Worm (Caenorhabditis elegans) whole organism, L1 larva: ENCODE results near the gene kin-24.

ENCODE experiments used
- F16B12.6 ChIP-seq: fragments of 150-350 bp; optimal IDR thresholded peaks from 2 replicates; lab custom pipeline; 2014; ENCODE audit warnings: missing biosample characterization, missing genetic modification characterization
- Y116A8C.19 ChIP-seq: sonication (generic microtip); optimal IDR thresholded peaks from 2 replicates; lab custom pipeline; 2016; ENCODE audit warnings: missing compliant biosample characterization, missing genetic modification characterization, borderline replicate concordance
- alr-1 ChIP-seq: fragments of 200-800 bp; sonication (Bioruptor generic); optimal IDR thresholded peaks from 2 replicates; lab custom pipeline; 2018; ENCODE audit warnings: borderline replicate concordance, mild to moderate bottlenecking, missing genetic modification characterization, missing compliant biosample characterization
- aly-2 ChIP-seq: fragments of 150-350 bp; optimal IDR thresholded peaks from 2 replicates; lab custom pipeline; 2014; ENCODE audit warnings: missing biosample characterization, missing genetic modification characterization
- blmp-1 ChIP-seq: fragments of 150-350 bp; optimal IDR thresholded peaks from 2 replicates; lab custom pipeline; 2014; ENCODE audit warnings: missing biosample characterization, missing genetic modification characterization
- ceh-8 ChIP-seq: fragments of 200-800 bp; sonication (Bioruptor generic); optimal IDR thresholded peaks from 2 replicates; lab custom pipeline; 2018; ENCODE audit warnings: mild to moderate bottlenecking, missing genetic modification characterization, moderate library complexity, missing compliant biosample characterization
- ceh-82 ChIP-seq, 3 experiments: fragments of 150-350 bp in 1 of 3; sonication (generic microtip) in 2 of 3; optimal IDR thresholded peaks; 2 replicates each; lab custom pipeline; 2014 to 2017; ENCODE audit warnings: missing biosample characterization in 3 of 3, missing genetic modification characterization in 3 of 3
- ces-1 ChIP-seq: fragments of 150-350 bp; optimal IDR thresholded peaks from 2 replicates; lab custom pipeline; 2014; ENCODE audit warnings: missing biosample characterization, missing genetic modification reagents, missing genetic modification characterization
- dsc-1 ChIP-seq: sonication (generic microtip); optimal IDR thresholded peaks from 2 replicates; lab custom pipeline; 2016; ENCODE audit warnings: mild to moderate bottlenecking, missing genetic modification characterization, missing compliant biosample characterization
- efl-1 ChIP-seq, 4 experiments: fragments of 150-350 bp; optimal IDR thresholded peaks in 3 of 4; peaks in 1 of 4; 1 replicate in 1 of 4; 2 replicates in 3 of 4; lab custom pipeline; 2014; ENCODE audit warnings: missing biosample characterization in 2 of 4, missing genetic modification characterization in 2 of 4, missing genetic modification reagents in 2 of 4
- egl-13 ChIP-seq: sonication (generic microtip); optimal IDR thresholded peaks from 2 replicates; lab custom pipeline; 2016; ENCODE audit warnings: missing genotype, missing genetic modification reagents, missing genetic modification characterization, missing compliant biosample characterization
- egl-27 ChIP-seq, 2 experiments: fragments of 150-350 bp in 1 of 2; sonication (generic microtip); optimal IDR thresholded peaks; 3 replicates each; lab custom pipeline; 2017 to 2018; ENCODE audit warnings: missing biosample characterization in 2 of 2, missing genetic modification characterization in 2 of 2, missing genetic modification reagents in 2 of 2
- elt-2 ChIP-seq: sonication (generic microtip); optimal IDR thresholded peaks from 2 replicates; lab custom pipeline; 2016; ENCODE audit warnings: missing genetic modification characterization, mild to moderate bottlenecking, inconsistent platforms, missing compliant biosample characterization, missing genetic modification reagents
- elt-3 ChIP-seq, 6 experiments: fragments of 150-350 bp in 1 of 6; sonication (generic microtip); optimal IDR thresholded peaks; 2 replicates each; lab custom pipeline; 2017 to 2018; ENCODE audit warnings: missing biosample characterization in 6 of 6, missing genetic modification characterization in 6 of 6, inconsistent platforms in 1 of 6
- ets-5 ChIP-seq: fragments of 200-800 bp; sonication (Bioruptor generic); IDR thresholded peaks from 2 replicates; pipeline ENCODE4 v1.3.6; 2022; ENCODE audit warnings: missing genetic modification characterization, missing compliant biosample characterization
- fkh-4 ChIP-seq: sonication (generic microtip); optimal IDR thresholded peaks from 2 replicates; lab custom pipeline; 2016; ENCODE audit warnings: missing compliant biosample characterization, missing genetic modification characterization, borderline replicate concordance
- fkh-8 ChIP-seq: sonication (generic microtip); optimal IDR thresholded peaks from 2 replicates; lab custom pipeline; 2016; ENCODE audit warnings: mild to moderate bottlenecking, missing genetic modification characterization, missing compliant biosample characterization
- fos-1 ChIP-seq: fragments of 150-350 bp; optimal IDR thresholded peaks from 2 replicates; lab custom pipeline; 2014; ENCODE audit warnings: missing biosample characterization, missing genetic modification characterization
- grh-1 ChIP-seq: fragments of 200-800 bp; sonication (Bioruptor generic); IDR thresholded peaks from 2 replicates; pipeline ENCODE4 v1.3.6; 2022; ENCODE audit warnings: missing genetic modification reagents, missing genetic modification characterization, missing compliant biosample characterization
- hpl-2 ChIP-seq: fragments of 150-350 bp; optimal IDR thresholded peaks from 2 replicates; lab custom pipeline; 2014; ENCODE audit warnings: missing biosample characterization, missing genetic modification reagents, missing genetic modification characterization
- irx-1 ChIP-seq: sonication (generic microtip); optimal IDR thresholded peaks from 2 replicates; lab custom pipeline; 2016; ENCODE audit warnings: missing genetic modification characterization, missing compliant biosample characterization
- isw-1 ChIP-seq: fragments of 200-800 bp; sonication (Bioruptor generic); IDR thresholded peaks from 2 replicates; pipeline ENCODE4 v1.3.6; 2022; ENCODE audit warnings: missing genetic modification characterization, missing compliant biosample characterization
- lin-13 ChIP-seq: fragments of 150-350 bp; optimal IDR thresholded peaks from 2 replicates; lab custom pipeline; 2014; ENCODE audit warnings: missing biosample characterization, missing genetic modification reagents, missing genetic modification characterization
- lin-14 ChIP-seq: fragments of 200-800 bp; sonication (Bioruptor generic); optimal IDR thresholded peaks from 2 replicates; lab custom pipeline; 2018; ENCODE audit warnings: mild to moderate bottlenecking, missing genetic modification characterization, moderate library complexity, missing compliant biosample characterization
- lin-35 ChIP-seq, 2 experiments: fragments of 150-350 bp; optimal IDR thresholded peaks; 2 replicates each; lab custom pipeline; 2014; ENCODE audit warnings: missing biosample characterization in 2 of 2, missing genetic modification characterization in 2 of 2, missing genetic modification reagents in 2 of 2
- lsy-2 ChIP-seq, 2 experiments: fragments of 150-350 bp; optimal IDR thresholded peaks; 2 replicates each; lab custom pipeline; 2014; ENCODE audit warnings: missing biosample characterization in 2 of 2, missing genetic modification characterization in 2 of 2
- mdl-1 ChIP-seq, 2 experiments: fragments of 150-350 bp; optimal IDR thresholded peaks; 2 replicates each; lab custom pipeline; 2014 to 2017; ENCODE audit warnings: missing biosample characterization in 2 of 2, missing genetic modification characterization in 2 of 2, inconsistent platforms in 1 of 2
- mef-2 ChIP-seq: fragments of 150-350 bp; optimal IDR thresholded peaks from 2 replicates; lab custom pipeline; 2014; ENCODE audit warnings: missing biosample characterization, missing genetic modification characterization
- mep-1 ChIP-seq: fragments of 150-350 bp; optimal IDR thresholded peaks from 2 replicates; lab custom pipeline; 2014; ENCODE audit warnings: missing biosample characterization, missing genetic modification characterization
- nhr-19 ChIP-seq: fragments of 200-800 bp; sonication (Bioruptor generic); conservative IDR thresholded peaks from 2 replicates; pipeline ENCODE4 v1.3.6; 2022; ENCODE audit warnings: missing genetic modification characterization, missing compliant biosample characterization
- nhr-20 ChIP-seq: sonication (generic microtip); optimal IDR thresholded peaks from 2 replicates; lab custom pipeline; 2016; ENCODE audit warnings: mild to moderate bottlenecking, missing genetic modification characterization, missing compliant biosample characterization
- nhr-47 ChIP-seq: sonication (generic microtip); optimal IDR thresholded peaks from 2 replicates; lab custom pipeline; 2016; ENCODE audit warnings: mild to moderate bottlenecking, missing genetic modification characterization, moderate library complexity, missing compliant biosample characterization
- nhr-71 ChIP-seq: sonication (generic microtip); optimal IDR thresholded peaks from 2 replicates; lab custom pipeline; 2016; ENCODE audit warnings: mild to moderate bottlenecking, missing genetic modification characterization, moderate library complexity, missing compliant biosample characterization
- nhr-76 ChIP-seq: sonication (generic microtip); optimal IDR thresholded peaks from 2 replicates; lab custom pipeline; 2017; ENCODE audit warnings: missing biosample characterization, missing genetic modification characterization
- nhr-77 ChIP-seq: fragments of 150-350 bp; optimal IDR thresholded peaks from 2 replicates; lab custom pipeline; 2014; ENCODE audit warnings: missing biosample characterization, missing genetic modification characterization
- nhr-85 ChIP-seq: sonication (generic microtip); peaks from one replicate; lab custom pipeline; 2016; ENCODE audit warnings: missing genetic modification characterization, inconsistent platforms, missing compliant biosample characterization
- nhr-90 ChIP-seq: sonication (generic microtip); optimal IDR thresholded peaks from 2 replicates; lab custom pipeline; 2016; ENCODE audit warnings: mild to moderate bottlenecking, missing genetic modification characterization, missing compliant biosample characterization; ENCODE audit not compliant: poor library complexity
- pag-3 ChIP-seq: sonication (generic microtip); optimal IDR thresholded peaks from 2 replicates; lab custom pipeline; 2017; ENCODE audit warnings: missing genetic modification characterization, mild to moderate bottlenecking, missing compliant biosample characterization, antibody characterized with exemption, borderline replicate concordance; ENCODE audit not compliant: insufficient read depth
- pax-3 ChIP-seq: fragments of 200-800 bp; sonication (Bioruptor generic); optimal IDR thresholded peaks from 2 replicates; lab custom pipeline; 2018; ENCODE audit warnings: mild to moderate bottlenecking, missing genetic modification characterization, moderate library complexity, missing compliant biosample characterization
- pqm-1 ChIP-seq: sonication (generic microtip); optimal IDR thresholded peaks from 3 replicates; lab custom pipeline; 2017; ENCODE audit warnings: missing biosample characterization, missing genetic modification characterization
- skn-1 ChIP-seq: fragments of 150-350 bp; optimal IDR thresholded peaks from 2 replicates; lab custom pipeline; 2014; ENCODE audit warnings: missing biosample characterization, missing genetic modification characterization
- snpc-4 ChIP-seq: fragments of 150-350 bp; optimal IDR thresholded peaks from 2 replicates; lab custom pipeline; 2014; ENCODE audit warnings: missing biosample characterization, missing genetic modification characterization
- sox-4 ChIP-seq: sonication (generic microtip); optimal IDR thresholded peaks from 2 replicates; lab custom pipeline; 2016; ENCODE audit warnings: missing genetic modification characterization, missing compliant biosample characterization
- sptf-1 ChIP-seq: fragments of 150-350 bp; optimal IDR thresholded peaks from 2 replicates; lab custom pipeline; 2014; ENCODE audit warnings: missing biosample characterization, missing genetic modification characterization
- swsn-7 ChIP-seq: sonication (generic microtip); optimal IDR thresholded peaks from 2 replicates; lab custom pipeline; 2016; ENCODE audit warnings: missing genetic modification characterization, missing compliant biosample characterization
- tbx-2 ChIP-seq: sonication (generic microtip); optimal IDR thresholded peaks from 2 replicates; lab custom pipeline; 2016; ENCODE audit warnings: missing genetic modification characterization, missing compliant biosample characterization
- unc-86 ChIP-seq: sonication (generic microtip); optimal IDR thresholded peaks from 2 replicates; lab custom pipeline; 2016; ENCODE audit warnings: missing genetic modification characterization, missing compliant biosample characterization
- vab-15 ChIP-seq: sonication (generic microtip); optimal IDR thresholded peaks from 2 replicates; lab custom pipeline; 2017; ENCODE audit warnings: missing genotype, mild to moderate bottlenecking, missing genetic modification characterization, missing compliant biosample characterization
- zag-1 ChIP-seq: fragments of 150-350 bp; optimal IDR thresholded peaks from 2 replicates; lab custom pipeline; 2014; ENCODE audit warnings: missing biosample characterization, missing genetic modification characterization
- ztf-4 ChIP-seq: fragments of 150-350 bp; optimal IDR thresholded peaks from 2 replicates; lab custom pipeline; 2014; ENCODE audit warnings: missing biosample characterization, missing genetic modification characterization

kin-24 gene

ce11 chrIV:9878893-9879379 lies 38.1 kb upstream of the kin-24 start, which contains the start of gene nhr-4:
Gene nhr-4 (plus strand): TSS chrIV:9879329.
- peak; percentile 12 for TF ChIP-seq nhr-71 (tag; lab: Kevin White, UChicago)
- TF ChIP-seq lin-13 (GFP tag; lab: Kevin White, UChicago): no peak
- TF ChIP-seq mef-2 (tag; lab: Kevin White, UChicago): no peak
- TF ChIP-seq fkh-8 (tag; lab: Kevin White, UChicago): peak; percentile 71
- TF ChIP-seq lsy-2 (tag; optimal IDR thresholded peaks at IDR 0.05; lab: Kevin White, UChicago): no peak
- TF ChIP-seq isw-1 (GFP tag; lab: Robert Waterston, UW): no peak
- TF ChIP-seq efl-1 (optimal IDR thresholded peaks at IDR 0.05; lab: Kevin White, UChicago): no peak
- peak in 1 of 2 experiments; percentile 56 for TF ChIP-seq efl-1 (GFP tag; optimal IDR thresholded peaks at IDR 0.05 in 1 of 2; lab: Kevin White, UChicago)
- TF ChIP-seq nhr-47 (tag; lab: Kevin White, UChicago): peak; percentile 0
- TF ChIP-seq dsc-1 (tag; lab: Kevin White, UChicago): peak; percentile 27

ce11 chrIV:9875646-9876045 lies 34.8 kb upstream of the kin-24 start:
- TF ChIP-seq F16B12.6 (tag; lab: Kevin White, UChicago) (no peak), pqm-1 (no peak), pag-3 (tag; lab: Kevin White, UChicago) (no peak), egl-13 (no peak), blmp-1 (tag; lab: Kevin White, UChicago) (peak; percentile 89), dsc-1 (tag; lab: Kevin White, UChicago) (no peak), vab-15 (tag; lab: Kevin White, UChicago) (no peak), nhr-85 (tag; lab: Kevin White, UChicago) (peak; percentile 91), lin-35 (GFP tag; optimal IDR thresholded peaks at IDR 0.05; lab: Kevin White, UChicago) (peak in 1 of 2 experiments; percentile 71), lsy-2 (tag; optimal IDR thresholded peaks at IDR 0.05; lab: Kevin White, UChicago) (peak in 1 of 2 experiments; percentile 10), tbx-2 (tag; lab: Kevin White, UChicago) (peak; percentile 31), fos-1 (tag; lab: Kevin White, UChicago) (no peak), irx-1 (no peak), sox-4 (tag; lab: Kevin White, UChicago) (no peak), skn-1 (tag; lab: Kevin White, UChicago) (no peak), aly-2 (tag; lab: Kevin White, UChicago) (no peak), alr-1 (tag; lab: Kevin White, UChicago) (no peak), elt-3 (tag; optimal IDR thresholded peaks at IDR 0.05; lab: Kevin White, UChicago) (peak in 4 of 6 experiments; percentile 26 to 81 (median 74)), ceh-8 (no peak), nhr-76 (tag; lab: Kevin White, UChicago) (no peak), grh-1 (no peak), mdl-1 (tag; optimal IDR thresholded peaks at IDR 0.05; lab: Kevin White, UChicago) (peak in 1 of 2 experiments; percentile 65), hpl-2 (GFP tag; lab: Kevin White, UChicago) (no peak), ces-1 (no peak), ets-5 (no peak), ztf-4 (tag; lab: Kevin White, UChicago) (no peak), nhr-90 (peak; percentile 64), ceh-82 (tag; optimal IDR thresholded peaks at IDR 0.05; lab: Kevin White, UChicago) (no peak), mep-1 (tag; lab: Kevin White, UChicago) (peak; percentile 51), elt-2 (tag; lab: Kevin White, UChicago) (peak; percentile 74), sptf-1 (tag; lab: Kevin White, UChicago) (no peak), egl-27 (tag; optimal IDR thresholded peaks at IDR 0.05; lab: Kevin White, UChicago) (no peak), lin-14 (peak; percentile 79), swsn-7 (no peak), lin-13 (GFP tag; lab: Kevin White, UChicago) (no peak), unc-86 (tag; lab: Kevin White, UChicago) (no peak), snpc-4 (tag; lab: Kevin White, UChicago) (no peak), pax-3 (tag; lab: Kevin White, UChicago) (no peak), nhr-19 (peak; percentile 32), fkh-4 (tag; lab: Kevin White, UChicago) (no peak), nhr-77 (tag; lab: Kevin White, UChicago) (no peak), zag-1 (tag; lab: Kevin White, UChicago) (no peak), nhr-20 (peak; percentile 94), Y116A8C.19 (tag; lab: Kevin White, UChicago) (no peak)
